Worm (Caenorhabditis elegans): ENCODE data around the gene F09E5.12.

ce11 chrII:5365645-5366044 is 4.9 kb downstream of the F09E5.12 start, which contains the start of gene F09E5.16:
- TF ChIP-seq tbx-2 (tag; optimal IDR thresholded peaks at IDR 0.05) (no peak), K02D7.2 (tag; optimal IDR thresholded peaks at IDR 0.05) (no peak), nhr-232 (tag; optimal IDR thresholded peaks at IDR 0.05) (no peak), ceh-22 (tag; optimal IDR thresholded peaks at IDR 0.05) (no peak), elt-2 (tag; optimal IDR thresholded peaks at IDR 0.05) (no peak), ceh-24 (tag; optimal IDR thresholded peaks at IDR 0.05) (no peak), ama-1 (optimal IDR thresholded peaks at IDR 0.05) (no peak), ceh-9 (tag; optimal IDR thresholded peaks at IDR 0.05) (no peak), ceh-45 (GFP tag; IDR thresholded peaks at IDR 0.05) (no peak), hlh-15 (tag; optimal IDR thresholded peaks at IDR 0.05) (no peak), ref-2 (tag; optimal IDR thresholded peaks at IDR 0.05) (no peak), fax-1 (tag; optimal IDR thresholded peaks at IDR 0.05) (no peak)

Data from whole organism, late embryonic.